Worm (Caenorhabditis elegans): ENCODE results near the gene F53F4.15.

DNA sequence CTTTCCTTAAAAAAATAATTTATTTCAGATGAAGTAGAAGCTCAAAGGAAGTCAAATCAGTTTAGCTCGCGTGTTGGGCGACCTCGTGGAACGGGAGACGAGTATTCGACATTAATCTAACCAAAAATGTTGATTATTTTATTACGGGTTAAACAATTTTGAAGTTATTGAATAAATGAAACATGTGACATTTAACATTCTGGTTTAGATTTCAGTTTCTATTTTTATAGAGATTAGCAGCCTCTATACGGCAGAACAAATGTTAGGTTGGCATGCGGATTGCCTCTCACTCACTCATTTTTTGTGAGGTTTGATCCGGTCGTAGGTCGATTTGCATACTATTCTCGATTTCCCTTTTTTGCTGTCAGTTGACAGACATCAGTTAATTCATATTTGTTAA lies 36.3 kb upstream of the F53F4.15 start, which contains the start of gene F53F4.1:
- TF ChIP-seq nhr-28 (tag; optimal IDR thresholded peaks at IDR 0.05) = no peak
- TF ChIP-seq mep-1 (tag; optimal IDR thresholded peaks at IDR 0.05) = no peak
- TF ChIP-seq jun-1 (tag; optimal IDR thresholded peaks at IDR 0.05) = no peak
- TF ChIP-seq pag-3 (tag; optimal IDR thresholded peaks at IDR 0.05; ENCODE audit: borderline replicate concordance, insufficient read depth) = no peak
- TF ChIP-seq lin-13 (GFP tag; optimal IDR thresholded peaks at IDR 0.05) = no peak
- no peak for TF ChIP-seq lin-14 (GFP tag; optimal IDR thresholded peaks at IDR 0.05)
- TF ChIP-seq elt-3 (tag; optimal IDR thresholded peaks at IDR 0.05) = no peak
- TF ChIP-seq ces-1 (GFP tag; optimal IDR thresholded peaks at IDR 0.05) = no peak
- TF ChIP-seq ceh-90 (tag; optimal IDR thresholded peaks at IDR 0.05) = no peak
- TF ChIP-seq rnt-1 (tag; optimal IDR thresholded peaks at IDR 0.05) = no peak
- no peak for TF ChIP-seq zag-1 (tag; optimal IDR thresholded peaks at IDR 0.05)
- no peak for TF ChIP-seq lin-15B (tag; optimal IDR thresholded peaks at IDR 0.05)
- no peak for TF ChIP-seq sptf-1 (tag; optimal IDR thresholded peaks at IDR 0.05)
- no peak for TF ChIP-seq ztf-11 (tag; optimal IDR thresholded peaks at IDR 0.05)

All from whole organism, L1 larva.